Worm (Caenorhabditis elegans): ENCODE results near the gene fbxc-52.

Gene fbxc-52

DNA sequence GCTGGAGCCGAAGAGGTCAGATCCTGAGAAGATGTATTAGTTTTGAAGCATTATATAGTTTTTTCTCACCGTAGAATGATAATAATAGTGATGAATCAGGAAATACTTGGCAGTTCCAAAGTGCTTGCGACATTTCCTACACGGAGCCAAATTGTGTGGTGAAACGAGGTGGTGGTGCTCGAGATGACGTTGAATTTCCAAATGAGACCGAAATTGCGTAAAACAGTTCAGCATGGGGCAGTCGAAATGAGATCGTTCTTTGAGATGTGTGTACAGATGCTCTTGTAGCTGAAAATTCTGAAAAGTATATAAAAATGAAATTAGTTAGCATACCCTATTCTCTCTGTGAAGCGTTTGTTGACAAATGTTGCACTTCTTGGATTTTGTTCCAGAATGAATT is 10.9 kb downstream of the fbxc-52 start, which contains the start of gene C46E10.8:
TSS of gene C46E10.8 (minus strand) at position 101 of the 400 bp plus-strand sequence.
- TF ChIP-seq lin-39 (tag; optimal IDR thresholded peaks at IDR 0.05) = no peak

DNA sequence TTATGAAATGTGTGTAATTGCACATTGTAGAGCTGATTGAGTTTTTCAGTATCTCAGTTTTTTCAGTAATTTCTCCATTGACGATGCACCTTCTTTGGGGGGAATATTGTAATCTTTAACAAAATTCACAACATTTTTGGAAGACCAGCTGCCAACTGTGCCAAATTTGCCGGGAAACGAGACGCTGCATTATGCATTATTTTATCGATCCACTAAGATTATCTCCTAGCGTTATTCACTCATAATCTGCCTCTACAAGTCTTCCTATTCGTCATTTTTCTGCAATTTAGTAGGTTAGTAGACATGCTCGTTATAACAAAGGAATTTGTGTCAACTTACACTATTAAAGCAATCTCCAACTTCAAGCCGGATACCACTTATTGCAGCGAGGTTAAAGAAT is 14.7 kb downstream of the fbxc-52 start, which contains the start of the genes sdz-12 and bath-31:
TSS of gene sdz-12 (minus strand) at position 101 of the 400 bp plus-strand sequence.
TSS of gene bath-31 (plus strand) at position 251 of the 400 bp plus-strand sequence.
- no peak for TF ChIP-seq lin-14 (GFP tag; optimal IDR thresholded peaks at IDR 0.05)
- no peak for TF ChIP-seq unc-30 (tag; optimal IDR thresholded peaks at IDR 0.05)
- TF ChIP-seq lin-13 (GFP tag; optimal IDR thresholded peaks at IDR 0.05) = no peak
- no peak for TF ChIP-seq nhr-77 (tag; optimal IDR thresholded peaks at IDR 0.05)
- TF ChIP-seq nhr-237 (tag; optimal IDR thresholded peaks at IDR 0.05) = no peak
- no peak for TF ChIP-seq blmp-1 (tag; optimal IDR thresholded peaks at IDR 0.05)
- TF ChIP-seq ces-1 (GFP tag; optimal IDR thresholded peaks at IDR 0.05) = no peak
- no peak for TF ChIP-seq mdl-1 (tag; optimal IDR thresholded peaks at IDR 0.05)
- no peak for TF ChIP-seq rnt-1 (tag; optimal IDR thresholded peaks at IDR 0.05)
- no peak for TF ChIP-seq efl-1 (optimal IDR thresholded peaks at IDR 0.05)
- TF ChIP-seq efl-1 (GFP tag; optimal IDR thresholded peaks at IDR 0.05 in 1 of 2) = no peak
- no peak for TF ChIP-seq fkh-8 (tag; optimal IDR thresholded peaks at IDR 0.05)
- no peak for TF ChIP-seq sox-4 (tag; optimal IDR thresholded peaks at IDR 0.05)
- no peak for TF ChIP-seq ceh-90 (tag; optimal IDR thresholded peaks at IDR 0.05)
- no peak for TF ChIP-seq mep-1 (tag; optimal IDR thresholded peaks at IDR 0.05)
- TF ChIP-seq xbp-1 (tag; optimal IDR thresholded peaks at IDR 0.05) = no peak
- TF ChIP-seq unc-98 (GFP tag; IDR thresholded peaks at IDR 0.05) = no peak
- no peak for TF ChIP-seq ztf-11 (tag; optimal IDR thresholded peaks at IDR 0.05)
- TF ChIP-seq ceh-63 (GFP tag; optimal IDR thresholded peaks at IDR 0.05) = no peak

DNA sequence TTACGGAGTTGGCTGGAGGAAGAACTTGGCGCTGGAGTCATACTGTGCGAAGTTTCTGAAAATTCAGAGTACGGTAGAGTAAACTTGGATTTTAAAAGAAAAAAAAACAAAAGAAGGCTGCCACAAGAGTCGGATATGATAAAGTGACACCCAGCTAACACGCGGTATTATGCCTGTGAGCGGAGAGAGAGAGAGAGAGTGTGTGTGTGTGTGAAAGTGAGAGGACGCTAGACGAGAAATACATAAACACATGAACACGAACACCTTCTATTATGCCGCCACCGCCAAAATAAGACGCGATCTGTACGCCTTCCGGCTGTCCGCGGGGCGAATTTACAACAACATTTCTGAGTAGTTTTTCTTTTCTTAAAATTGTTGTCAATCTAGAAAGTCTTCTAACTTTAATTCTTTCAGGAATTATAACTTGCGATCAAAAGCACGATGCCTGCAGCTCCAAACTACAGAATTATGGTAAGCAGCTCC is 19.9 kb downstream of the fbxc-52 start, which contains the start of gene F12E12.6:
TSS of gene F12E12.6 (minus strand) at position 51 of the 483 bp plus-strand sequence.
- no peak for TF ChIP-seq tlp-1 (tag; optimal IDR thresholded peaks at IDR 0.05)

DNA sequence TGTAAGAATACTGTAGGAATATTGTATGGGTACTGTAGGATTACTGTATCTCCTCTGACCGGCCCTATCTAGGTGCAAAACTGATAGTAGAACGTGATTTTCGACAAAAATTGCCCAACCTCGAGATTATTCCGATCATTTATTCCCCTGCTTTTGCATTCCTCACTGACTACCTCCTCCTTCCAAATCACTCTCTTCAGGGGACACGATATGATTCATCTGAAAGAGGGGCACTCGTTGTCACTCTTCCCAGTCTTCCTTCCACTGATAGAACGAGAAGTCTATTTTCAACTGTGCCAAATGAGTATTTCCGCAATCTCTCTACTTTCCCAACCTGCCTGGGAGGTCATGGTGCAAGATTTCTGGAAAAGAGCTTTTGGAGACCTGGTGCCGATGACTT is 22.6 kb downstream of the fbxc-52 start, which contains the start of gene F12E12.2:
TSS of gene F12E12.2 (plus strand) at position 301 of the 400 bp plus-strand sequence.
- TF ChIP-seq snu-23 (GFP tag; optimal IDR thresholded peaks at IDR 0.05) (no peak), mdl-1 (tag; optimal IDR thresholded peaks at IDR 0.05) (no peak), unc-98 (GFP tag; IDR thresholded peaks at IDR 0.05) (no peak), mef-2 (tag; optimal IDR thresholded peaks at IDR 0.05) (no peak)

DNA sequence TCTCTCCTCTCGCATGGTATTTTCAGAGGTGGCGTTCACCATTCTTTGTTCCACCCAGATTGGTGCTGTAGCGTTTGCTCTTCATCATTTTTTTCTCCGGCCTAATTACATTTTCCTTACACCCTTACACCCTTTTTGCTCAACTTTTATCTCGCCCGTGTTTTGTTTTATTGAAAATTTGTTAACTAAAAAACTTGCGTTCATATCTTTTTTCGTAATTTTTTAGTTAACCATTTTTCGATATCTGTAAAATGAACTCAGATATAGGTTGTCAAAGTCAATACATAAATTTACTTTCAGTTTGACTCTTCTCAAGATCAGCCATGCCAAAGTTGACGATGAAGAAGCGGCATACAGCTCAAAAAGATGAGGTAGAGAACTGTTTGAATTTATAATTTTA is 24.5 kb downstream of the fbxc-52 start, which contains the start of gene F12E12.1:
TSS of gene F12E12.1 (plus strand) at position 301 of the 400 bp plus-strand sequence.
- TF ChIP-seq unc-86 (tag; optimal IDR thresholded peaks at IDR 0.05) (no peak), pax-3 (tag; optimal IDR thresholded peaks at IDR 0.05) (no peak), swsn-7 (tag; optimal IDR thresholded peaks at IDR 0.05) (no peak), zip-4 (GFP tag; optimal IDR thresholded peaks at IDR 0.05) (no peak), egl-13 (tag; optimal IDR thresholded peaks at IDR 0.05) (no peak), nhr-20 (tag; optimal IDR thresholded peaks at IDR 0.05) (no peak), vab-15 (tag; optimal IDR thresholded peaks at IDR 0.05) (no peak), sox-4 (tag; optimal IDR thresholded peaks at IDR 0.05) (no peak), snpc-4 (tag; optimal IDR thresholded peaks at IDR 0.05) (no peak), aly-2 (tag; optimal IDR thresholded peaks at IDR 0.05) (no peak), mdl-1 (tag; optimal IDR thresholded peaks at IDR 0.05) (no peak), unc-98 (GFP tag; IDR thresholded peaks at IDR 0.05) (no peak)

DNA sequence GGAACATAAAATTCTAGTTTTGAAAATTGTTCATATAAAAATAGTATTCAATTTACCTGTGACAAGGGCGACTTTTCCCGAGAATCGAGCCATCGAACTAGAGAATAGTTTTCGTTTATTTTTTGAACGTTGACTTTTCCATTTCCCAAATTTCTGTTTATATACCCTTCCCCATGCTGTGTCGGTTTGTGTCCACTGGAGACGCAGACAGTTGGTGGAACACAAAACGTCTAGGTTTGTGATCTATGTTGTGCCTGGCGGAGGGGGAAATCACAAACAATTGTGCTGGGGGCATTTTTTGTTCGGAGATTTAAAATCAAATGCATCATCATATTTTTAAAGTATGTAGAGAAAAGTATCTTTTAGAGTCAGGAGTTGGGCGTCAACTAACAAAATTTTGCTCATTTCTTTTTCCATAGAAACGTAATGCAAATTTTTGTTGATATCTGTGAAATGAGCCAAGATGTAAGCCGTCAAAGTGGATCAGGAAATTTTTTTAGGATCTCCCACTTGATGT is 26.7 kb downstream of the fbxc-52 start, which contains the start of gene nta-1:
TSS of gene nta-1 (minus strand) at position 131 of the 517 bp plus-strand sequence.
- TF ChIP-seq pqm-1 (tag; optimal IDR thresholded peaks at IDR 0.05) (no peak), snpc-4 (tag; optimal IDR thresholded peaks at IDR 0.05) (no peak), sptf-1 (tag; optimal IDR thresholded peaks at IDR 0.05) (no peak), lin-35 (GFP tag; optimal IDR thresholded peaks at IDR 0.05) (peak in 1 of 2 experiments; percentile 39), nhr-20 (tag; optimal IDR thresholded peaks at IDR 0.05) (peak; percentile 85), hpl-2 (GFP tag; optimal IDR thresholded peaks at IDR 0.05) (no peak), C04F5.9 (tag; optimal IDR thresholded peaks at IDR 0.05) (no peak), pax-3 (tag; optimal IDR thresholded peaks at IDR 0.05) (no peak), nhr-237 (tag; optimal IDR thresholded peaks at IDR 0.05) (no peak), lin-14 (GFP tag; optimal IDR thresholded peaks at IDR 0.05) (peak; percentile 75), nhr-12 (tag; optimal IDR thresholded peaks at IDR 0.05) (no peak), lin-13 (GFP tag; optimal IDR thresholded peaks at IDR 0.05) (no peak), alr-1 (tag; optimal IDR thresholded peaks at IDR 0.05; ENCODE audit: borderline replicate concordance) (no peak), sox-4 (tag; optimal IDR thresholded peaks at IDR 0.05) (no peak), unc-86 (tag; optimal IDR thresholded peaks at IDR 0.05) (no peak), hlh-4 (tag; optimal IDR thresholded peaks at IDR 0.05) (no peak), nhr-84 (tag; optimal IDR thresholded peaks at IDR 0.05) (no peak), tbx-2 (tag; optimal IDR thresholded peaks at IDR 0.05) (no peak), lin-15B (tag; optimal IDR thresholded peaks at IDR 0.05) (no peak)
